Fruit fly (Drosophila melanogaster): ENCODE data around the gene CG5196.

CG5196 gene

DNA sequence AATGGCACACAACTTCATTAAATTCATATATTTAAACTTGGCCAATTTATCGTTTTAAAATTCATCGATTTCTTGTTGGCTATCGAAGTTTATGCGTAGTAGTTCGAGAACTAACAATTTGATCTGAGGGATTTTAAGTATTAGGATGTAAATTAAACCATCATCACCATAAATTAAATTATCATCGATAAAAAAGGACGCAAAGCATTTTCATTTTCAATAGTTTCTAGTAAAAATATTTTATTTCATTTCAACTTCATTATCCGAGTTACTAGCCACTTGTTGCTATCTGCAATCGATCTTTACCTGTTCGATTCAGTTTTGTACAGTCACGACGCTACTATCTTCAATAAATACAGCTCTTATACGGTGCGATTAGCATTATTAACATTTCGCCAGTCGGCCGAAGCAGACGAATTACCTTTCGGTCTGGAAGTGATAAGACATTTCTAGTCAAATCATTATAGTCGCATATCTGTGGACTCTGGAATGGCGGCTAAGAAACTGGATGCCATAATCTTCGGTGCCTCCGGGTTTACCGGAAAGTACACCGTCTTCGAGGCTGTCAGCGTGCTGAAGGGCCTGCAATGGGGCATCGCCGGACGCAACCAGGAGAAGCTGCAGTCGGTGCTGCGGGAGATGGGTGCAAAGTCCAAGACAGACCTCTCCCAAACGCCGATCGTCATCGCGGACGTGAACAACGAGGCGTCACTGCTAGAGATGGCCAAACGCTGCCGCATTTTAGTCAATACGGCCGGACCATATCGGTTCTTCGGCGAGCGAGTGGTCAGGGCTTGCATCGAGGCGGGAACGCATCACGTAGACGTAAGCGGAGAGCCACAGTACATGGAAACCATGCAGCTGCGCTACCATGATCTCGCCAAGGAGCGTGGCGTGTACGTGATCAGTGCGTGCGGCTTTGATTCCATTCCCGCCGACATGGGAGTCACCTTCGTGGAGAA, 1.6 kb upstream of the CG5196 start, which contains the start of gene CG5167 (continued):
- TF ChIP-seq CG7368 (GFP tag; optimal IDR thresholded peaks at IDR 0.05) (no peak), vri (GFP tag; optimal IDR thresholded peaks at IDR 0.05) (peak; percentile 16), CG34406 (GFP tag; optimal IDR thresholded peaks at IDR 0.05) (peak; percentile 36), Sox102F (GFP tag; optimal IDR thresholded peaks at IDR 0.05) (peak; percentile 46), CG15336 (GFP tag; IDR thresholded peaks at IDR 0.05) (peak; percentile 42; the same call in 1 of the 2 replicates), cyc (GFP tag; optimal IDR thresholded peaks at IDR 0.05) (peak; percentile 8), CG11902 (GFP tag; optimal IDR thresholded peaks at IDR 0.05) (no peak), acj6 (GFP tag; optimal IDR thresholded peaks at IDR 0.05) (no peak), dsx (GFP tag; optimal IDR thresholded peaks at IDR 0.05; ENCODE audit: poor library complexity, severe bottlenecking) (peak; percentile 2), dac (GFP tag; optimal IDR thresholded peaks at IDR 0.05) (no peak), Eip93F (GFP tag; optimal IDR thresholded peaks at IDR 0.05) (peak; percentile 21), svp (GFP tag) (peak; percentile 69), CG6792 (GFP tag; optimal IDR thresholded peaks at IDR 0.05) (no peak), fd59A (GFP tag; optimal IDR thresholded peaks at IDR 0.05) (no peak), CG8319 (GFP tag; optimal IDR thresholded peaks at IDR 0.05) (no peak), salr (GFP tag; optimal IDR thresholded peaks at IDR 0.05) (peak; percentile 41 to 50), CG4318 (GFP tag; optimal IDR thresholded peaks at IDR 0.05) (no peak), Lpt (GFP tag; optimal IDR thresholded peaks at IDR 0.05) (peak; percentile 9), CG6854 (GFP tag; optimal IDR thresholded peaks at IDR 0.05) (peak; percentile 59), CG8119 (GFP tag; IDR thresholded peaks at IDR 0.05) (peak; percentile 59), Hr38 (GFP tag; optimal IDR thresholded peaks at IDR 0.05) (no peak), Ets21C (GFP tag; optimal IDR thresholded peaks at IDR 0.05) (no peak), esn (GFP tag; optimal IDR thresholded peaks at IDR 0.05) (peak; percentile 63), Blimp-1 (GFP tag; optimal IDR thresholded peaks at IDR 0.05) (no peak), topi (GFP tag; optimal IDR thresholded peaks at IDR 0.05) (peak; percentile 24), OdsH (GFP tag; optimal IDR thresholded peaks at IDR 0.05) (no peak), CG32006 (GFP tag; optimal IDR thresholded peaks at IDR 0.05) (no peak), CG16779 (tag; optimal IDR thresholded peaks at IDR 0.05) (peak; percentile 87), CG6808 (GFP tag; optimal IDR thresholded peaks at IDR 0.05) (peak; percentile 76), Gug (GFP tag; IDR thresholded peaks at IDR 0.05) (no peak; the same call in 1 of the 2 replicates), achi (GFP tag; optimal IDR thresholded peaks at IDR 0.05) (peak; percentile 32)

DNA sequence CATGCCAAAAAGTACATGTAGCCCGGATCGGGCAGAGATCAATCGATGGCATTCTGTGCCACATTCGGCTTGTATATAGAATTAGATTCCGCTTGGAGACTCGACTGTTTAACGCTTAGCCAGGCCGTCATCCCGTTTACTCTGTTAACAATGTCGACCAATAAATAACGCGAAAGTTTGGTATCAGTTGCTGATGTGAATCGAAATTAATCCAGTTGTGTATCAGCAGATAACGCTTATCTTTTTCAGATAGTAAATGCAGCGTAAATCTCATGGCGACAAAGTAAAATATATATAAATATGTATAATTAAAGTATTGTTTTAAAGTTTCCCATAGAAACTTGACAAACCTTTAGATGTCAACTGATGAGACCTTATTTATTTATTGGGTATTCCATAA, 3.3 kb downstream of the CG5196 start:
- no peak for TF ChIP-seq CG6808 (GFP tag; optimal IDR thresholded peaks at IDR 0.05)
- TF ChIP-seq fkh (GFP tag; optimal IDR thresholded peaks at IDR 0.05) = no peak
- no peak for TF ChIP-seq cyc (GFP tag; optimal IDR thresholded peaks at IDR 0.05)
- no peak for TF ChIP-seq CG8319 (GFP tag; optimal IDR thresholded peaks at IDR 0.05)
- TF ChIP-seq CG11902 (GFP tag; optimal IDR thresholded peaks at IDR 0.05) = no peak
- TF ChIP-seq salr (GFP tag; optimal IDR thresholded peaks at IDR 0.05) = no peak
- TF ChIP-seq CG7368 (GFP tag; optimal IDR thresholded peaks at IDR 0.05) = no peak
- no peak for TF ChIP-seq acj6 (GFP tag; optimal IDR thresholded peaks at IDR 0.05)
- no peak for TF ChIP-seq CG16779 (tag; optimal IDR thresholded peaks at IDR 0.05)

DNA sequence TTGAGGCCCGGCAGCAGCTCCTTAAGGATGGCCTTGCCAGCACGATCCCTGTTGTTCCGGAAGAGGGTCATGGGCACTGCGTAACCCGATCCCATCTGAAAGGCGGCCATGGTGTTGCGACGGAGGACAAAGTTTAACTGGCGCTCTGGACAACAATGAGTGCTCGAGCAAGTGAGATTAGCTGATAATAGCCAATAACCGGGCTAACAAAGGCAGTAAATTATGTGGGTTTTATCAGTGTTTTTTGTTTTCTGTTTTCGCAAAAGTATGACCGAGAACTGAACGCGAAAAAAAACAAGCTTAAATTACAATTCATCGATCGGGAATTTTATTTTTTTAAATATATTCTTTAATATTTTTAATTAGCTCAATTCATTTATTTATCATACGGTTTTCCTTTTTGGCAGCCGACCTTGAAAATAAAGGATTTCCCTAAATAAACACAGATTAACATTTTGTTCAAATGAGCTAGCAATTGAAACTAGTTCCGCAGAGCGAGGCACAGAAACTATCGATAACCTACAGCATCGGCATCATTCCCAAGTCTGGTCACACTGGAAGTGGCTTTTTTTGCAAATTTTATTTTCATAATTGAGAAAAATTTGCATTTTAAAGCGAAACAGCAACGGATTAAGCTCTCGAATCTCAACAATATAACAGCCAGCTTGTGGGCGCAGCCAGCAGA, 5.3 kb downstream of the CG5196 start, which contains the start of the genes Dip-C and pps:
Dip-C (minus strand) TSS at position 486 of the 685 bp plus-strand sequence.
pps (plus strand) TSS at position 555 of the 685 bp plus-strand sequence.
- TF ChIP-seq fd85E (GFP tag; optimal IDR thresholded peaks at IDR 0.05) (no peak), CG6854 (GFP tag; optimal IDR thresholded peaks at IDR 0.05) (peak; percentile 51), Sox14 (GFP tag; optimal IDR thresholded peaks at IDR 0.05) (peak; percentile 63), dsx (GFP tag; optimal IDR thresholded peaks at IDR 0.05; ENCODE audit: poor library complexity, severe bottlenecking) (no peak), CG3032 (tag; optimal IDR thresholded peaks at IDR 0.05) (peak; percentile 10), CG6808 (GFP tag; optimal IDR thresholded peaks at IDR 0.05) (no peak), ss (GFP tag; optimal IDR thresholded peaks at IDR 0.05) (no peak), CG3919 (GFP tag; optimal IDR thresholded peaks at IDR 0.05) (no peak), CG34406 (GFP tag; optimal IDR thresholded peaks at IDR 0.05) (no peak), CG15336 (GFP tag; IDR thresholded peaks at IDR 0.05) (no peak), topi (GFP tag; optimal IDR thresholded peaks at IDR 0.05) (no peak), CG6792 (GFP tag; optimal IDR thresholded peaks at IDR 0.05) (no peak), CG11762 (GFP tag; optimal IDR thresholded peaks at IDR 0.05; ENCODE audit: insufficient read depth) (no peak), net (GFP tag; optimal IDR thresholded peaks at IDR 0.05) (no peak), CG16779 (tag; optimal IDR thresholded peaks at IDR 0.05) (no peak), CG7368 (GFP tag; optimal IDR thresholded peaks at IDR 0.05) (no peak), esn (GFP tag; optimal IDR thresholded peaks at IDR 0.05) (peak; percentile 32), Gug (GFP tag; IDR thresholded peaks at IDR 0.05) (no peak), Blimp-1 (GFP tag; optimal IDR thresholded peaks at IDR 0.05) (no peak), Hr38 (GFP tag; optimal IDR thresholded peaks at IDR 0.05) (no peak), fd59A (GFP tag; optimal IDR thresholded peaks at IDR 0.05) (no peak), CG8319 (GFP tag; optimal IDR thresholded peaks at IDR 0.05) (no peak), Eip78C (GFP tag) (no peak), Eip75B (GFP tag; optimal IDR thresholded peaks at IDR 0.05) (no peak)

All from whole organism, prepupa.